Worm (Caenorhabditis elegans): ENCODE measurements around the gene K07C5.9.

K07C5.9 gene

ce11 chrV:10350054-10350453 lies at the start of gene K07C5.9:
K07C5.9 (minus strand) TSS chrV:10350154.
- TF ChIP-seq ztf-23 (GFP tag; IDR thresholded peaks at IDR 0.05) (no peak), ref-1 (GFP tag; conservative IDR thresholded peaks at IDR 0.05) (no peak), flt-1 (GFP tag; IDR thresholded peaks at IDR 0.05) (no peak), cog-1 (tag; optimal IDR thresholded peaks at IDR 0.05) (no peak), T22C8.4 (GFP tag; IDR thresholded peaks at IDR 0.05) (no peak), tab-1 (GFP tag; IDR thresholded peaks at IDR 0.05) (no peak), klf-2 (GFP tag; conservative IDR thresholded peaks at IDR 0.05) (no peak), ztf-29 (GFP tag; IDR thresholded peaks at IDR 0.05) (no peak), med-1 (GFP tag; optimal IDR thresholded peaks at IDR 0.05; ENCODE audit: insufficient read depth) (no peak)

- TF ChIP-seq ztf-23 (GFP tag; IDR thresholded peaks at IDR 0.05) (no peak), cog-1 (tag; optimal IDR thresholded peaks at IDR 0.05) (no peak), med-1 (GFP tag; optimal IDR thresholded peaks at IDR 0.05; ENCODE audit: insufficient read depth) (no peak), klf-2 (GFP tag; conservative IDR thresholded peaks at IDR 0.05) (no peak), tab-1 (GFP tag; IDR thresholded peaks at IDR 0.05) (no peak), T22C8.4 (GFP tag; IDR thresholded peaks at IDR 0.05) (no peak), ztf-29 (GFP tag; IDR thresholded peaks at IDR 0.05) (no peak), ref-1 (GFP tag; conservative IDR thresholded peaks at IDR 0.05) (no peak), flt-1 (GFP tag; IDR thresholded peaks at IDR 0.05) (no peak)
Observed at ce11 chrV:10399290-10399689, 49.3 kb upstream of the K07C5.9 start.

ce11 chrV:10398431-10398830 lies 48.5 kb upstream of the K07C5.9 start, which contains the start of gene ugt-2:
ugt-2 (plus strand) TSS chrV:10398801.
- no peak for TF ChIP-seq flt-1 (GFP tag; IDR thresholded peaks at IDR 0.05)
- TF ChIP-seq klf-2 (GFP tag; conservative IDR thresholded peaks at IDR 0.05) = no peak
- TF ChIP-seq ztf-23 (GFP tag; IDR thresholded peaks at IDR 0.05) = no peak
- no peak for TF ChIP-seq tab-1 (GFP tag; IDR thresholded peaks at IDR 0.05)

- no peak for TF ChIP-seq ref-1 (GFP tag; conservative IDR thresholded peaks at IDR 0.05)
- no peak for TF ChIP-seq ztf-23 (GFP tag; IDR thresholded peaks at IDR 0.05)
- no peak for TF ChIP-seq klf-2 (GFP tag; conservative IDR thresholded peaks at IDR 0.05)
- TF ChIP-seq flt-1 (GFP tag; IDR thresholded peaks at IDR 0.05) = no peak
- TF ChIP-seq T22C8.4 (GFP tag; IDR thresholded peaks at IDR 0.05) = no peak
- TF ChIP-seq med-1 (GFP tag; optimal IDR thresholded peaks at IDR 0.05; ENCODE audit: insufficient read depth) = no peak
- no peak for TF ChIP-seq cog-1 (tag; optimal IDR thresholded peaks at IDR 0.05)
- no peak for TF ChIP-seq ztf-29 (GFP tag; IDR thresholded peaks at IDR 0.05)
- TF ChIP-seq tab-1 (GFP tag; IDR thresholded peaks at IDR 0.05) = no peak
Observed at ce11 chrV:10395173-10395766, 45.3 kb upstream of the K07C5.9 start, which contains the start of the genes col-151 and ugt-1. col-151 (minus strand) TSS chrV:10395223. ugt-1 (plus strand) TSS chrV:10395663.

- TF ChIP-seq cog-1 (tag; optimal IDR thresholded peaks at IDR 0.05) = no peak
Observed at ce11 chrV:10393708-10394107, 43.8 kb upstream of the K07C5.9 start.

ce11 chrV:10388318-10388717 lies 38.4 kb upstream of the K07C5.9 start, which contains the start of gene AC3.5:
AC3.5 (plus strand) TSS chrV:10388527.
- no peak for TF ChIP-seq ztf-23 (GFP tag; IDR thresholded peaks at IDR 0.05)
- no peak for TF ChIP-seq tab-1 (GFP tag; IDR thresholded peaks at IDR 0.05)
- no peak for TF ChIP-seq ztf-29 (GFP tag; IDR thresholded peaks at IDR 0.05)
- TF ChIP-seq T22C8.4 (GFP tag; IDR thresholded peaks at IDR 0.05) = no peak
- TF ChIP-seq med-1 (GFP tag; optimal IDR thresholded peaks at IDR 0.05; ENCODE audit: insufficient read depth) = no peak
- TF ChIP-seq klf-2 (GFP tag; conservative IDR thresholded peaks at IDR 0.05) = no peak
- no peak for TF ChIP-seq flt-1 (GFP tag; IDR thresholded peaks at IDR 0.05)
- TF ChIP-seq cog-1 (tag; optimal IDR thresholded peaks at IDR 0.05) = no peak
- no peak for TF ChIP-seq ref-1 (GFP tag; conservative IDR thresholded peaks at IDR 0.05)

ce11 chrV:10387412-10387811 lies 37.5 kb upstream of the K07C5.9 start:
- TF ChIP-seq tab-1 (GFP tag; IDR thresholded peaks at IDR 0.05) (no peak), cog-1 (tag; optimal IDR thresholded peaks at IDR 0.05) (no peak), T22C8.4 (GFP tag; IDR thresholded peaks at IDR 0.05) (no peak), klf-2 (GFP tag; conservative IDR thresholded peaks at IDR 0.05) (no peak), med-1 (GFP tag; optimal IDR thresholded peaks at IDR 0.05; ENCODE audit: insufficient read depth) (no peak), flt-1 (GFP tag; IDR thresholded peaks at IDR 0.05) (no peak), ztf-29 (GFP tag; IDR thresholded peaks at IDR 0.05) (no peak), ztf-23 (GFP tag; IDR thresholded peaks at IDR 0.05) (no peak), ref-1 (GFP tag; conservative IDR thresholded peaks at IDR 0.05) (no peak)

ce11 chrV:10383950-10384349 lies 34.0 kb upstream of the K07C5.9 start, which contains the start of gene spe-10:
spe-10 (plus strand) TSS chrV:10384250.
- TF ChIP-seq klf-2 (GFP tag; conservative IDR thresholded peaks at IDR 0.05) (no peak), med-1 (GFP tag; optimal IDR thresholded peaks at IDR 0.05; ENCODE audit: insufficient read depth) (no peak), ztf-29 (GFP tag; IDR thresholded peaks at IDR 0.05) (no peak), ztf-23 (GFP tag; IDR thresholded peaks at IDR 0.05) (no peak), tab-1 (GFP tag; IDR thresholded peaks at IDR 0.05) (no peak), cog-1 (tag; optimal IDR thresholded peaks at IDR 0.05) (no peak), T22C8.4 (GFP tag; IDR thresholded peaks at IDR 0.05) (no peak), ref-1 (GFP tag; conservative IDR thresholded peaks at IDR 0.05) (no peak), flt-1 (GFP tag; IDR thresholded peaks at IDR 0.05) (no peak)

- no peak for TF ChIP-seq cog-1 (tag; optimal IDR thresholded peaks at IDR 0.05)
- no peak for TF ChIP-seq flt-1 (GFP tag; IDR thresholded peaks at IDR 0.05)
- no peak for TF ChIP-seq T22C8.4 (GFP tag; IDR thresholded peaks at IDR 0.05)
- TF ChIP-seq tab-1 (GFP tag; IDR thresholded peaks at IDR 0.05) = no peak
- no peak for TF ChIP-seq klf-2 (GFP tag; conservative IDR thresholded peaks at IDR 0.05)
Observed at ce11 chrV:10382142-10382541, 32.2 kb upstream of the K07C5.9 start, which contains the start of gene pqn-2. pqn-2 (plus strand) TSS chrV:10382442.

ce11 chrV:10381726-10382125 lies 31.8 kb upstream of the K07C5.9 start, which contains the start of gene abu-1:
abu-1 (minus strand) TSS chrV:10381826.
- TF ChIP-seq cog-1 (tag; optimal IDR thresholded peaks at IDR 0.05) (no peak), ztf-29 (GFP tag; IDR thresholded peaks at IDR 0.05) (no peak), tab-1 (GFP tag; IDR thresholded peaks at IDR 0.05) (no peak)
